ENCODE assay signal across 1 fruit fly cellular context in genomic region chr2L:12644301-12644700, dm6.
A peak's percentile ranks its signal among the peaks of the same experiment; 100 is the strongest.
TF ChIP-seq lines count a peak whose summit lies in the region.

No protein-coding gene starts in this region.

TF ChIP-seq in whole organism, embryonic, 481 proteins besides CTCF, POLR2A, EP300 and RAD21 (continued from another document and continues in another):
- no peak for TF ChIP-seq so (GFP tag; IDR thresholded peaks at IDR 0.05; lab: Robert Waterston, UW)
- TF ChIP-seq lov (optimal IDR thresholded peaks at IDR 0.05; lab: Kevin White, UChicago): no peak
- no peak for TF ChIP-seq lov (GFP tag; IDR thresholded peaks at IDR 0.05; lab: Robert Waterston, UW)
- no peak for TF ChIP-seq dm (GFP tag; optimal IDR thresholded peaks at IDR 0.05; lab: Kevin White, UChicago)
- TF ChIP-seq Hsf (GFP tag; optimal IDR thresholded peaks at IDR 0.05; lab: Kevin White, UChicago): no peak
- TF ChIP-seq scrt (GFP tag; optimal IDR thresholded peaks at IDR 0.05; lab: Kevin White, UChicago): no peak
- TF ChIP-seq CG9437 (GFP tag; optimal IDR thresholded peaks at IDR 0.05; lab: Kevin White, UChicago): no peak
- TF ChIP-seq unc-4 (GFP tag; IDR thresholded peaks at IDR 0.05; lab: Robert Waterston, UW; ENCODE audit: partially characterized antibody): no peak
- TF ChIP-seq CG11504 (tag; optimal IDR thresholded peaks at IDR 0.05; lab: Kevin White, UChicago): peak; percentile 66
- no peak for TF ChIP-seq yki (optimal IDR thresholded peaks at IDR 0.05; lab: Kevin White, UChicago)
- TF ChIP-seq CG11560 (tag; IDR thresholded peaks at IDR 0.05; lab: Robert Waterston, UW): no peak
- no peak for TF ChIP-seq Drgx (GFP tag; IDR thresholded peaks at IDR 0.05; lab: Robert Waterston, UW)
- peak; percentile 16 for TF ChIP-seq dmrt11E (tag; optimal IDR thresholded peaks at IDR 0.05; lab: Kevin White, UChicago)
- TF ChIP-seq CG13775 (GFP tag; optimal IDR thresholded peaks at IDR 0.05; lab: Kevin White, UChicago): peak; percentile 1
- no peak for TF ChIP-seq CHES-1-like (GFP tag; optimal IDR thresholded peaks at IDR 0.05; lab: Kevin White, UChicago)
- TF ChIP-seq dysf (GFP tag; IDR thresholded peaks at IDR 0.05; lab: Robert Waterston, UW): no peak
- TF ChIP-seq CG16863 (GFP tag; optimal IDR thresholded peaks at IDR 0.05; lab: Kevin White, UChicago): no peak
- TF ChIP-seq CG7786 (GFP tag; optimal IDR thresholded peaks at IDR 0.05; lab: Kevin White, UChicago): no peak
- TF ChIP-seq Opbp (GFP tag; IDR thresholded peaks at IDR 0.05; lab: Robert Waterston, UW; ENCODE audit: partially characterized antibody): no peak
- no peak for TF ChIP-seq p53 (GFP tag; optimal IDR thresholded peaks at IDR 0.05; lab: Kevin White, UChicago)
- TF ChIP-seq stwl (tag; optimal IDR thresholded peaks at IDR 0.05; lab: Kevin White, UChicago): no peak
- TF ChIP-seq TFAM (GFP tag; optimal IDR thresholded peaks at IDR 0.05; lab: Kevin White, UChicago): no peak
- TF ChIP-seq Blimp-1 (GFP tag; optimal IDR thresholded peaks at IDR 0.05; lab: Kevin White, UChicago): peak; percentile 45
- no peak for TF ChIP-seq CG32767 (GFP tag; IDR thresholded peaks at IDR 0.05; lab: Robert Waterston, UW)
- no peak for TF ChIP-seq Myb (GFP tag; optimal IDR thresholded peaks at IDR 0.05; lab: Kevin White, UChicago)
- no peak for TF ChIP-seq CG4820 (GFP tag; optimal IDR thresholded peaks at IDR 0.05; lab: Kevin White, UChicago)
- TF ChIP-seq Hr3 (GFP tag; optimal IDR thresholded peaks at IDR 0.05; lab: Kevin White, UChicago): no peak
- TF ChIP-seq CG1832 (GFP tag; optimal IDR thresholded peaks at IDR 0.05; lab: Kevin White, UChicago): no peak
- no peak for TF ChIP-seq CG7372 (GFP tag; IDR thresholded peaks at IDR 0.05; lab: Robert Waterston, UW)
- TF ChIP-seq CG7987 (GFP tag; optimal IDR thresholded peaks at IDR 0.05; lab: Kevin White, UChicago): no peak
- no peak for TF ChIP-seq Ets97D (GFP tag; optimal IDR thresholded peaks at IDR 0.05; lab: Kevin White, UChicago)
- TF ChIP-seq CG1602 (GFP tag; optimal IDR thresholded peaks at IDR 0.05; lab: Kevin White, UChicago): no peak
- TF ChIP-seq Scr (GFP tag; IDR thresholded peaks at IDR 0.05; lab: Robert Waterston, UW; ENCODE audit: partially characterized antibody): no peak
- no peak for TF ChIP-seq toy (GFP tag; IDR thresholded peaks at IDR 0.05; lab: Robert Waterston, UW)
- TF ChIP-seq Gsc (GFP tag; IDR thresholded peaks at IDR 0.05; lab: Robert Waterston, UW): no peak
- TF ChIP-seq CG11456 (GFP tag; IDR thresholded peaks at IDR 0.05; lab: Robert Waterston, UW): no peak
- TF ChIP-seq CG13624 (GFP tag; optimal IDR thresholded peaks at IDR 0.05; lab: Kevin White, UChicago): no peak
- no peak for TF ChIP-seq CrebB (tag; optimal IDR thresholded peaks at IDR 0.05; lab: Kevin White, UChicago)
- no peak for TF ChIP-seq CG9876 (GFP tag; optimal IDR thresholded peaks at IDR 0.05; lab: Kevin White, UChicago)
- TF ChIP-seq CG1792 (GFP tag; optimal IDR thresholded peaks at IDR 0.05; lab: Kevin White, UChicago): no peak
- TF ChIP-seq vfl (GFP tag; optimal IDR thresholded peaks at IDR 0.05; lab: Kevin White, UChicago): no peak
- TF ChIP-seq HLH3B (GFP tag; IDR thresholded peaks at IDR 0.05; lab: Robert Waterston, UW): no peak
- no peak for TF ChIP-seq NC2α (GFP tag; optimal IDR thresholded peaks at IDR 0.05; lab: Kevin White, UChicago)
- no peak for TF ChIP-seq fd64A (GFP tag; optimal IDR thresholded peaks at IDR 0.05; lab: Kevin White, UChicago)
- no peak for TF ChIP-seq z (GFP tag; IDR thresholded peaks at IDR 0.05; lab: Robert Waterston, UW)
- no peak for TF ChIP-seq HHEX (GFP tag; optimal IDR thresholded peaks at IDR 0.05; lab: Kevin White, UChicago)
- TF ChIP-seq CG5245 (GFP tag; optimal IDR thresholded peaks at IDR 0.05; lab: Kevin White, UChicago): no peak
- peak; percentile 27 for TF ChIP-seq phol (tag; optimal IDR thresholded peaks at IDR 0.05; lab: Kevin White, UChicago)
- TF ChIP-seq CG17612 (GFP tag; IDR thresholded peaks at IDR 0.05; lab: Robert Waterston, UW): no peak
- no peak for TF ChIP-seq CG2889 (GFP tag; IDR thresholded peaks at IDR 0.05; lab: Robert Waterston, UW)
- TF ChIP-seq lmd (GFP tag; IDR thresholded peaks at IDR 0.05; lab: Robert Waterston, UW): peak; percentile 39; the same call in 1 of the 2 replicates
- no peak for TF ChIP-seq Side (GFP tag; optimal IDR thresholded peaks at IDR 0.05; lab: Kevin White, UChicago)
- no peak for TF ChIP-seq luna (GFP tag; optimal IDR thresholded peaks at IDR 0.05; lab: Kevin White, UChicago)
- TF ChIP-seq Fer3 (tag; optimal IDR thresholded peaks at IDR 0.05; lab: Kevin White, UChicago): peak; percentile 52
- TF ChIP-seq CG8290 (GFP tag; optimal IDR thresholded peaks at IDR 0.05; lab: Kevin White, UChicago): no peak
- TF ChIP-seq CG8290 (tag; optimal IDR thresholded peaks at IDR 0.05; lab: Kevin White, UChicago): no peak
- TF ChIP-seq CG12236 (GFP tag; optimal IDR thresholded peaks at IDR 0.05; lab: Kevin White, UChicago): no peak
- no peak for TF ChIP-seq CG6791 (GFP tag; IDR thresholded peaks at IDR 0.05; lab: Robert Waterston, UW; ENCODE audit: partially characterized antibody)
- no peak for TF ChIP-seq CG2129 (GFP tag; IDR thresholded peaks at IDR 0.05; lab: Robert Waterston, UW; ENCODE audit: partially characterized antibody)
- TF ChIP-seq CG17802 (tag; optimal IDR thresholded peaks at IDR 0.05; lab: Kevin White, UChicago): no peak
- no peak for TF ChIP-seq Ets65A (GFP tag; lab: Kevin White, UChicago)
- no peak for TF ChIP-seq CG8478 (optimal IDR thresholded peaks at IDR 0.05; lab: Kevin White, UChicago)
- no peak for TF ChIP-seq fd3F (GFP tag; optimal IDR thresholded peaks at IDR 0.05; lab: Kevin White, UChicago)
- peak; percentile 51 for TF ChIP-seq CG17385 (GFP tag; optimal IDR thresholded peaks at IDR 0.05; lab: Kevin White, UChicago)
- TF ChIP-seq zen2 (GFP tag; IDR thresholded peaks at IDR 0.05; lab: Robert Waterston, UW; ENCODE audit: partially characterized antibody): no peak
- no peak for TF ChIP-seq Dek (tag; optimal IDR thresholded peaks at IDR 0.05; lab: Kevin White, UChicago)
- no peak for TF ChIP-seq nerfin-2 (GFP tag; IDR thresholded peaks at IDR 0.05; lab: Robert Waterston, UW; ENCODE audit: partially characterized antibody)
- no peak for TF ChIP-seq br (optimal IDR thresholded peaks at IDR 0.05; lab: Kevin White, UChicago)
- TF ChIP-seq CG8388 (GFP tag; optimal IDR thresholded peaks at IDR 0.05; lab: Kevin White, UChicago): peak; percentile 36
- TF ChIP-seq CG12071 (GFP tag; optimal IDR thresholded peaks at IDR 0.05; lab: Kevin White, UChicago): no peak
- no peak for TF ChIP-seq Hr51 (GFP tag; optimal IDR thresholded peaks at IDR 0.05; lab: Kevin White, UChicago)
- TF ChIP-seq ssp (GFP tag; IDR thresholded peaks at IDR 0.05; lab: Robert Waterston, UW): no peak
- peak; percentile 6 for TF ChIP-seq bcd (GFP tag; optimal IDR thresholded peaks at IDR 0.05; lab: Kevin White, UChicago)
- no peak for TF ChIP-seq CG7357 (GFP tag; IDR thresholded peaks at IDR 0.05; lab: Robert Waterston, UW)
- no peak for TF ChIP-seq HmgD (GFP tag; optimal IDR thresholded peaks at IDR 0.05; lab: Kevin White, UChicago)
- no peak for TF ChIP-seq zf30C (GFP tag; optimal IDR thresholded peaks at IDR 0.05; lab: Kevin White, UChicago)
- no peak for TF ChIP-seq Bgb (GFP tag; IDR thresholded peaks at IDR 0.05; lab: Robert Waterston, UW; ENCODE audit: partially characterized antibody)
- TF ChIP-seq Hmr (GFP tag; optimal IDR thresholded peaks at IDR 0.05; lab: Kevin White, UChicago): peak; percentile 18
- TF ChIP-seq tup (GFP tag; optimal IDR thresholded peaks at IDR 0.05; lab: Kevin White, UChicago): no peak
- TF ChIP-seq eyg (GFP tag; optimal IDR thresholded peaks at IDR 0.05; lab: Kevin White, UChicago): no peak
- no peak for TF ChIP-seq inv (GFP tag; IDR thresholded peaks at IDR 0.05; lab: Robert Waterston, UW; ENCODE audit: partially characterized antibody)
- TF ChIP-seq CG5180 (GFP tag; optimal IDR thresholded peaks at IDR 0.05; lab: Kevin White, UChicago): no peak
- TF ChIP-seq cad (GFP tag; optimal IDR thresholded peaks at IDR 0.05; lab: Kevin White, UChicago): no peak
- TF ChIP-seq Vsx1 (GFP tag; optimal IDR thresholded peaks at IDR 0.05; lab: Kevin White, UChicago): no peak
- no peak for TF ChIP-seq CG17829 (tag; optimal IDR thresholded peaks at IDR 0.05; lab: Kevin White, UChicago)
- TF ChIP-seq pb (GFP tag; optimal IDR thresholded peaks at IDR 0.05; lab: Kevin White, UChicago): no peak
- TF ChIP-seq CG4707 (GFP tag; optimal IDR thresholded peaks at IDR 0.05; lab: Kevin White, UChicago): no peak
- TF ChIP-seq BtbVII (GFP tag; optimal IDR thresholded peaks at IDR 0.05; lab: Kevin White, UChicago): no peak
- no peak for TF ChIP-seq Dip2 (GFP tag; IDR thresholded peaks at IDR 0.05; lab: Robert Waterston, UW)
- peak; percentile 17; the same call in 1 of the 3 replicates for TF ChIP-seq zfh1 (GFP tag; IDR thresholded peaks at IDR 0.05; lab: Robert Waterston, UW)
- TF ChIP-seq peb (GFP tag; IDR thresholded peaks at IDR 0.05; lab: Robert Waterston, UW): no peak
- TF ChIP-seq C15 (GFP tag; IDR thresholded peaks at IDR 0.05; lab: Robert Waterston, UW): no peak
- TF ChIP-seq sr (GFP tag; IDR thresholded peaks at IDR 0.05; lab: Robert Waterston, UW): no peak
- no peak for TF ChIP-seq ems (GFP tag; optimal IDR thresholded peaks at IDR 0.05; lab: Kevin White, UChicago)
- no peak for TF ChIP-seq CG9817 (tag; optimal IDR thresholded peaks at IDR 0.05; lab: Kevin White, UChicago)
- TF ChIP-seq CG5953 (GFP tag; IDR thresholded peaks at IDR 0.05; lab: Robert Waterston, UW): no peak
- no peak for TF ChIP-seq tin (GFP tag; optimal IDR thresholded peaks at IDR 0.05; lab: Kevin White, UChicago)
- TF ChIP-seq psq (GFP tag; optimal IDR thresholded peaks at IDR 0.05; lab: Kevin White, UChicago): no peak
- no peak for TF ChIP-seq HmgZ (tag; optimal IDR thresholded peaks at IDR 0.05; lab: Kevin White, UChicago)
- TF ChIP-seq Lhr (GFP tag; optimal IDR thresholded peaks at IDR 0.05; lab: Kevin White, UChicago): no peak
- TF ChIP-seq CG13287 (GFP tag; IDR thresholded peaks at IDR 0.05; lab: Robert Waterston, UW; ENCODE audit: partially characterized antibody): no peak
- TF ChIP-seq ase (GFP tag; IDR thresholded peaks at IDR 0.05; lab: Robert Waterston, UW): no peak
- peak; percentile 34 for TF ChIP-seq CG9727 (GFP tag; optimal IDR thresholded peaks at IDR 0.05; lab: Kevin White, UChicago)
- no peak for TF ChIP-seq hbn (GFP tag; IDR thresholded peaks at IDR 0.05; lab: Robert Waterston, UW; ENCODE audit: partially characterized antibody)
- TF ChIP-seq ci (GFP tag; IDR thresholded peaks at IDR 0.05; lab: Robert Waterston, UW): no peak
- TF ChIP-seq CG18011 (GFP tag; optimal IDR thresholded peaks at IDR 0.05; lab: Kevin White, UChicago): no peak
- TF ChIP-seq E2f1 (GFP tag; IDR thresholded peaks at IDR 0.05; lab: Robert Waterston, UW): no peak
- no peak for TF ChIP-seq CG10979 (tag; optimal IDR thresholded peaks at IDR 0.05; lab: Kevin White, UChicago)
- no peak for TF ChIP-seq ERR (GFP tag; optimal IDR thresholded peaks at IDR 0.05; lab: Kevin White, UChicago)
- no peak for TF ChIP-seq CG1603 (tag; optimal IDR thresholded peaks at IDR 0.05; lab: Kevin White, UChicago)
- TF ChIP-seq CG3163 (GFP tag; optimal IDR thresholded peaks at IDR 0.05; lab: Kevin White, UChicago): no peak
- no peak; the same call in 1 of the 2 replicates for TF ChIP-seq slbo (GFP tag; IDR thresholded peaks at IDR 0.05; lab: Robert Waterston, UW)
- TF ChIP-seq bowl (GFP tag; IDR thresholded peaks at IDR 0.05; lab: Robert Waterston, UW): no peak
- no peak for TF ChIP-seq CG15073 (GFP tag; optimal IDR thresholded peaks at IDR 0.05; lab: Kevin White, UChicago)
- no peak for TF ChIP-seq CG34224 (GFP tag; IDR thresholded peaks at IDR 0.05; lab: Robert Waterston, UW; ENCODE audit: partially characterized antibody)
- no peak for TF ChIP-seq hth (optimal IDR thresholded peaks at IDR 0.05; lab: Kevin White, UChicago)
- no peak for TF ChIP-seq sna (GFP tag; IDR thresholded peaks at IDR 0.05; lab: Robert Waterston, UW; ENCODE audit: partially characterized antibody)
- TF ChIP-seq nmo (GFP tag; optimal IDR thresholded peaks at IDR 0.05; lab: Kevin White, UChicago): peak; percentile 22
- TF ChIP-seq CG12104 (GFP tag; optimal IDR thresholded peaks at IDR 0.05; lab: Kevin White, UChicago): no peak
- no peak for TF ChIP-seq CG6813 (GFP tag; optimal IDR thresholded peaks at IDR 0.05; lab: Kevin White, UChicago)
- TF ChIP-seq abd-A (tag; optimal IDR thresholded peaks at IDR 0.05; lab: Kevin White, UChicago): no peak
- peak; percentile 16 for TF ChIP-seq CG15514 (GFP tag; optimal IDR thresholded peaks at IDR 0.05; lab: Kevin White, UChicago)
- TF ChIP-seq chm (GFP tag; IDR thresholded peaks at IDR 0.05; lab: Robert Waterston, UW): no peak
- TF ChIP-seq slp2 (GFP tag; optimal IDR thresholded peaks at IDR 0.05; lab: Kevin White, UChicago): no peak
- TF ChIP-seq ac (GFP tag; optimal IDR thresholded peaks at IDR 0.05; lab: Kevin White, UChicago): no peak
- TF ChIP-seq ken (GFP tag; IDR thresholded peaks at IDR 0.05; lab: Robert Waterston, UW): no peak
- TF ChIP-seq Aef1 (GFP tag; IDR thresholded peaks at IDR 0.05; lab: Robert Waterston, UW): no peak
- TF ChIP-seq Poxn (GFP tag; IDR thresholded peaks at IDR 0.05; lab: Robert Waterston, UW): no peak
- TF ChIP-seq CG14710 (tag; optimal IDR thresholded peaks at IDR 0.05; lab: Kevin White, UChicago): peak; percentile 19
- TF ChIP-seq tx (GFP tag; optimal IDR thresholded peaks at IDR 0.05; lab: Kevin White, UChicago): no peak
- TF ChIP-seq CG3281 (GFP tag; optimal IDR thresholded peaks at IDR 0.05; lab: Kevin White, UChicago): peak; percentile 29
- TF ChIP-seq Xrp1 (GFP tag; IDR thresholded peaks at IDR 0.05; lab: Robert Waterston, UW): peak; percentile 52
- no peak for TF ChIP-seq ap (GFP tag; IDR thresholded peaks at IDR 0.05; lab: Robert Waterston, UW)
- no peak for TF ChIP-seq Rx (GFP tag; IDR thresholded peaks at IDR 0.05; lab: Robert Waterston, UW)
- TF ChIP-seq CG42726 (GFP tag; IDR thresholded peaks at IDR 0.05; lab: Robert Waterston, UW; ENCODE audit: partially characterized antibody): no peak
- peak; percentile 20; the same call in 1 of the 2 replicates for TF ChIP-seq CG10366 (GFP tag; IDR thresholded peaks at IDR 0.05; lab: Robert Waterston, UW)
- TF ChIP-seq nau (GFP tag; optimal IDR thresholded peaks at IDR 0.05; lab: Kevin White, UChicago): no peak
- no peak for TF ChIP-seq Doc2 (GFP tag; IDR thresholded peaks at IDR 0.05; lab: Robert Waterston, UW)
- peak; percentile 46; the same call in 1 of the 2 replicates for TF ChIP-seq Rfx (GFP tag; IDR thresholded peaks at IDR 0.05; lab: Robert Waterston, UW)
